Fruit fly (Drosophila melanogaster) whole organism, adult: Measurements from ENCODE around the gene PrBP.

ENCODE experiments used
- Crg-1 ChIP-seq: fragments of 200-800 bp; sonication (Bioruptor generic); optimal IDR thresholded peaks from 2 replicates; lab custom pipeline; 2016; ENCODE audit warnings: missing biosample characterization, missing genetic modification characterization
- cnc ChIP-seq, 2 experiments: fragments of >200 bp; optimal IDR thresholded peaks; 2 replicates each; lab custom pipeline; 2017

DNA sequence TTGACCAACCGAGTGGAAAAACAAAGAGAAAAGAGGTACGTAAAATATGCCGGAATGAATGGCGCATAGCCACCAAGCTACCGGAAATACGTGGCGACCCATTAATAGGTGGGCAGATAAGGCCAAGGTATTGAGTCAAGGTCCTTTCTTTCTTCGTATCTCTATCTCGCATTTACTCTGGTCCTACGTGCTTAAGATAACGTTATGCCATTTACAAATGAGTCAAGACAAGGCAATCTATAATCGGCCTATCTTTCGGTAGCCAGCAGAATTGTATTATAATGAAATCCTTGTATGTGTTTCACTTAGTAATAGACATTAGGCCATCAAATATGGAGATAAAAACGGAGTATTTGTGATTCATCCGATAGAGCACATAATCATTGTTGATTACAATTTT, 30.6 kb upstream of the PrBP start:
- TF ChIP-seq Crg-1 (GFP tag; lab: Kevin White, UChicago) (no peak), cnc (optimal IDR thresholded peaks at IDR 0.05; lab: Kevin White, UChicago) (no peak)
